Worm (Caenorhabditis elegans) whole organism, young adult: ENCODE measurements around the gene R05D3.3.

Experiments used
- B0261.1 ChIP-seq: sonication (generic microtip); optimal IDR thresholded peaks from 2 replicates; lab custom pipeline; 2016; ENCODE audit warnings: mild to moderate bottlenecking, missing genetic modification characterization, moderate library complexity, missing compliant biosample characterization
- C06A6.2 ChIP-seq: fragments of 200-800 bp; sonication (Bioruptor generic); conservative IDR thresholded peaks from 2 replicates; pipeline ENCODE4 v1.3.6; 2022; ENCODE audit warnings: missing genetic modification characterization, missing compliant biosample characterization
- F33H1.4 ChIP-seq: fragments of 200-800 bp; sonication (Bioruptor generic); IDR thresholded peaks from 2 replicates; pipeline ENCODE4 v1.3.6; 2022; ENCODE audit warnings: missing genetic modification reagents, missing genetic modification characterization, missing compliant biosample characterization
- F37B4.10 ChIP-seq: fragments of 200-800 bp; sonication (Bioruptor generic); IDR thresholded peaks from 2 replicates; pipeline ENCODE4 v1.3.6; 2022; ENCODE audit warnings: missing genetic modification characterization, missing compliant biosample characterization
- Y67H2A.10 ChIP-seq: fragments of 200-800 bp; sonication (Bioruptor generic); conservative IDR thresholded peaks from 2 replicates; pipeline ENCODE4 v1.3.6; 2022; ENCODE audit warnings: missing genetic modification reagents, missing genetic modification characterization, missing compliant biosample characterization
- aptf-3 ChIP-seq: fragments of 200-800 bp; sonication (Bioruptor generic); IDR thresholded peaks from 2 replicates; pipeline ENCODE4 v1.3.6; 2022; ENCODE audit warnings: missing genetic modification characterization, missing compliant biosample characterization
- attf-6 ChIP-seq: fragments of 200-800 bp; sonication (Bioruptor generic); IDR thresholded peaks from 2 replicates; pipeline ENCODE4 v1.3.6; 2022; ENCODE audit warnings: missing genetic modification reagents, missing genetic modification characterization, missing compliant biosample characterization
- ceh-58 ChIP-seq: fragments of 200-800 bp; sonication (Bioruptor generic); IDR thresholded peaks from 2 replicates; pipeline ENCODE4 v1.3.6; 2022; ENCODE audit warnings: missing genetic modification characterization, missing compliant biosample characterization
- ceh-91 ChIP-seq: fragments of 200-800 bp; sonication (Bioruptor generic); IDR thresholded peaks from 2 replicates; pipeline ENCODE4 v1.3.6; 2022; ENCODE audit warnings: missing genetic modification reagents, missing genetic modification characterization, missing compliant biosample characterization
- dox-1 ChIP-seq: fragments of 200-800 bp; sonication (Bioruptor generic); IDR thresholded peaks from 2 replicates; pipeline ENCODE4 v1.3.6; 2022; ENCODE audit warnings: missing genetic modification reagents, missing genetic modification characterization, missing compliant biosample characterization
- efl-1 ChIP-seq: fragments of 150-350 bp; optimal IDR thresholded peaks from 2 replicates; lab custom pipeline; 2014; ENCODE audit warnings: missing biosample characterization, missing genetic modification reagents, missing genetic modification characterization
- egrh-3 ChIP-seq: fragments of 200-800 bp; sonication (Bioruptor generic); IDR thresholded peaks from 2 replicates; pipeline ENCODE4 v1.3.6; 2022; ENCODE audit warnings: missing genetic modification reagents, missing genetic modification characterization, missing compliant biosample characterization
- ets-4 ChIP-seq: fragments of 200-800 bp; sonication (Bioruptor generic); optimal IDR thresholded peaks from 2 replicates; lab custom pipeline; 2018; ENCODE audit warnings: mild to moderate bottlenecking, missing genetic modification characterization, missing compliant biosample characterization
- gei-17 ChIP-seq: fragments of 200-800 bp; sonication (Bioruptor generic); optimal IDR thresholded peaks from 2 replicates; lab custom pipeline; 2018; ENCODE audit warnings: mild to moderate bottlenecking, missing genetic modification characterization, missing compliant biosample characterization
- hlh-12 ChIP-seq: sonication (generic microtip); optimal IDR thresholded peaks from 2 replicates; lab custom pipeline; 2016; ENCODE audit warnings: missing genetic modification characterization, missing compliant biosample characterization
- hlh-26 ChIP-seq: fragments of 200-800 bp; sonication (Bioruptor generic); conservative IDR thresholded peaks from 2 replicates; pipeline ENCODE4 v1.3.6; 2022; ENCODE audit warnings: missing genetic modification reagents, missing genetic modification characterization, missing compliant biosample characterization
- hmg-1.2 ChIP-seq: fragments of 200-800 bp; sonication (Bioruptor generic); IDR thresholded peaks from 2 replicates; pipeline ENCODE4 v1.3.6; 2022; ENCODE audit warnings: missing genetic modification reagents, missing genetic modification characterization, missing compliant biosample characterization
- hmg-20 ChIP-seq: fragments of 200-800 bp; sonication (Bioruptor generic); IDR thresholded peaks from 2 replicates; pipeline ENCODE4 v1.3.6; 2022; ENCODE audit warnings: missing genetic modification reagents, missing genetic modification characterization, missing compliant biosample characterization
- lin-54 ChIP-seq: fragments of 200-800 bp; sonication (Bioruptor generic); optimal IDR thresholded peaks from 2 replicates; lab custom pipeline; 2018; ENCODE audit warnings: mild to moderate bottlenecking, missing genetic modification characterization, missing compliant biosample characterization
- lsl-1 ChIP-seq: fragments of 200-800 bp; sonication (Bioruptor generic); optimal IDR thresholded peaks from 2 replicates; lab custom pipeline; 2018; ENCODE audit warnings: mild to moderate bottlenecking, missing genetic modification characterization, moderate library complexity, missing compliant biosample characterization
- lsy-27 ChIP-seq: sonication (generic microtip); optimal IDR thresholded peaks from 2 replicates; lab custom pipeline; 2017; ENCODE audit warnings: missing genetic modification characterization, mild to moderate bottlenecking, missing compliant biosample characterization, antibody characterized with exemption, missing genotype, borderline replicate concordance; ENCODE audit not compliant: insufficient read depth
- madf-6 ChIP-seq: fragments of 200-800 bp; sonication (Bioruptor generic); IDR thresholded peaks from 2 replicates; pipeline ENCODE4 v1.3.6; 2022; ENCODE audit warnings: missing genetic modification reagents, missing genetic modification characterization, missing compliant biosample characterization
- madf-8 ChIP-seq: fragments of 200-800 bp; sonication (Bioruptor generic); conservative IDR thresholded peaks from 2 replicates; pipeline ENCODE4 v1.3.6; 2022; ENCODE audit warnings: missing genetic modification reagents, missing genetic modification characterization, missing compliant biosample characterization
- mcd-1 ChIP-seq: fragments of 200-800 bp; sonication (Bioruptor generic); IDR thresholded peaks from 2 replicates; pipeline ENCODE4 v1.3.6; 2022; ENCODE audit warnings: missing genetic modification reagents, missing genetic modification characterization, missing compliant biosample characterization
- mel-28 ChIP-seq: sonication (generic microtip); optimal IDR thresholded peaks from 2 replicates; lab custom pipeline; 2016; ENCODE audit warnings: borderline replicate concordance, mild to moderate bottlenecking, missing genetic modification characterization, missing compliant biosample characterization
- nhr-179 ChIP-seq: sonication (generic microtip); optimal IDR thresholded peaks from 2 replicates; lab custom pipeline; 2016; ENCODE audit warnings: mild to moderate bottlenecking, missing genetic modification characterization, missing compliant biosample characterization
- nhr-90 ChIP-seq: sonication (generic microtip); optimal IDR thresholded peaks from 2 replicates; lab custom pipeline; 2016; ENCODE audit warnings: missing genotype, mild to moderate bottlenecking, missing genetic modification characterization, missing compliant biosample characterization
- repo-1 ChIP-seq: sonication (generic microtip); optimal IDR thresholded peaks from 2 replicates; lab custom pipeline; 2017; ENCODE audit warnings: mild to moderate bottlenecking, missing genetic modification characterization, missing compliant biosample characterization
- snpc-1.1 ChIP-seq: sonication (generic microtip); optimal IDR thresholded peaks from 2 replicates; lab custom pipeline; 2017; ENCODE audit warnings: missing genetic modification characterization, mild to moderate bottlenecking, missing compliant biosample characterization, antibody characterized with exemption, moderate library complexity, missing genotype, missing genetic modification reagents; ENCODE audit not compliant: insufficient read depth
- snpc-3.4 ChIP-seq: sonication (generic microtip); optimal IDR thresholded peaks from 2 replicates; lab custom pipeline; 2017; ENCODE audit warnings: missing genetic modification characterization, mild to moderate bottlenecking, missing compliant biosample characterization, antibody characterized with exemption, moderate library complexity, missing genotype, missing genetic modification reagents
- snpc-4 ChIP-seq, 5 experiments: fragments of 150-350 bp in 1 of 5; sonication (generic microtip) in 4 of 5; optimal IDR thresholded peaks; 2 replicates each; lab custom pipeline; 2014 to 2018; ENCODE audit warnings: missing genetic modification characterization in 5 of 5, missing biosample characterization in 3 of 5, antibody characterized with exemption in 2 of 5, mild to moderate bottlenecking in 2 of 5, missing compliant biosample characterization in 2 of 5, missing genotype in 2 of 5, moderate library complexity in 2 of 5, missing genetic modification reagents in 1 of 5
- tbx-9 ChIP-seq: sonication (generic microtip); optimal IDR thresholded peaks from 2 replicates; lab custom pipeline; 2016; ENCODE audit warnings: borderline replicate concordance, missing genetic modification characterization, inconsistent platforms, missing compliant biosample characterization
- unc-130 ChIP-seq: sonication (generic microtip); optimal IDR thresholded peaks from 2 replicates; lab custom pipeline; 2016; ENCODE audit warnings: missing genetic modification reagents, missing genetic modification characterization, missing compliant biosample characterization
- unc-62 ChIP-seq: fragments of 150-350 bp; optimal IDR thresholded peaks from 2 replicates; lab custom pipeline; 2014; ENCODE audit warnings: missing biosample characterization, missing genetic modification reagents, missing genetic modification characterization
- xnd-1 ChIP-seq: sonication (generic microtip); optimal IDR thresholded peaks from 2 replicates; lab custom pipeline; 2016; ENCODE audit warnings: missing genotype, missing genetic modification reagents, missing genetic modification characterization, missing compliant biosample characterization
- zim-3 ChIP-seq: sonication (generic microtip); optimal IDR thresholded peaks from 2 replicates; lab custom pipeline; 2017; ENCODE audit warnings: mild to moderate bottlenecking, missing genetic modification characterization, moderate library complexity, missing compliant biosample characterization
- ztf-22 ChIP-seq: fragments of 200-800 bp; sonication (Bioruptor generic); optimal IDR thresholded peaks from 2 replicates; lab custom pipeline; 2018; ENCODE audit warnings: mild to moderate bottlenecking, missing genetic modification characterization, moderate library complexity, missing compliant biosample characterization

The R05D3.3 gene

ce11 chrIII:8363253-8364061 is at the start of gene R05D3.3:
R05D3.3 (plus strand) TSS chrIII:8364011.
- TF ChIP-seq C06A6.2 (GFP tag; lab: Robert Waterston, UW) (no peak), unc-130 (GFP tag; lab: Kevin White, UChicago) (no peak), B0261.1 (no peak), snpc-4 (GFP tag; optimal IDR thresholded peaks at IDR 0.05; lab: Kevin White, UChicago) (no peak), snpc-4 (tag; optimal IDR thresholded peaks at IDR 0.05; lab: Kevin White, UChicago) (no peak), hlh-26 (GFP tag; lab: Robert Waterston, UW) (no peak), efl-1 (GFP tag; lab: Kevin White, UChicago) (peak; percentile 1), nhr-179 (tag; lab: Kevin White, UChicago) (no peak), lsy-27 (tag; lab: Kevin White, UChicago) (no peak), tbx-9 (tag; lab: Kevin White, UChicago) (no peak), hmg-1.2 (GFP tag; lab: Robert Waterston, UW) (no peak), repo-1 (no peak), lsl-1 (peak; percentile 74), gei-17 (GFP tag; lab: Kevin White, UChicago) (no peak), ceh-58 (GFP tag; lab: Robert Waterston, UW) (no peak), dox-1 (GFP tag; lab: Robert Waterston, UW) (no peak), hlh-12 (tag; lab: Kevin White, UChicago) (no peak), unc-62 (GFP tag; lab: Kevin White, UChicago) (no peak), F37B4.10 (GFP tag; lab: Robert Waterston, UW) (no peak), aptf-3 (GFP tag; lab: Robert Waterston, UW) (no peak), mel-28 (tag; lab: Kevin White, UChicago) (no peak), attf-6 (GFP tag; lab: Robert Waterston, UW) (no peak), ztf-22 (GFP tag; lab: Kevin White, UChicago) (no peak), ceh-91 (GFP tag; lab: Robert Waterston, UW) (peak; percentile 84), hmg-20 (GFP tag; lab: Robert Waterston, UW) (no peak), mcd-1 (no peak), F33H1.4 (GFP tag; lab: Robert Waterston, UW) (peak; percentile 55; the same call in 1 of the 2 replicates), madf-6 (GFP tag; lab: Robert Waterston, UW) (peak; percentile 44), Y67H2A.10 (no peak)
- TF ChIP-seq, all 124 proteins: peak for 5

DNA sequence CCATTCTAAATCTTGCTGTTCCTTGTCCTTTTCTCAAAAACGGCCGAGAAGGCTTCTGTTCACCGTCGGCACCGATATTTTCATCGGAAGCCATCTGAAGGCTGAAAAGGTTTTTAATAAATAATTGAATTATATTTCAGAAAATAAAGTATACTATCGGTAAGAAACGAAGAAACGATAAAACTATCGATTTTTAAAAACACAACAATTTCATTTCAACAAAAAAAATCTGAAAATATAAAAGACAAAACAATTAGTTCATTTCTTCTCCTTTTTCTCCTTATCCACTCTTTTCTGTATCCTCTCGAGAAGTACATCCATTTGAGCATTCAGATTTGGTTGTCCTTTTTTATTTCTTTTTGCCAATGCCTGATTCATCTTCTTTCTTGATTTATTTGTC is 45.3 kb upstream of the R05D3.3 start, which contains the start of gene sas-4:
sas-4 (minus strand) TSS at position 101 of the 400 bp plus-strand sequence.
- no peak for TF ChIP-seq zim-3 (tag; lab: Kevin White, UChicago)
- TF ChIP-seq lin-54 (GFP tag; lab: Kevin White, UChicago): no peak
- no peak for TF ChIP-seq egrh-3 (GFP tag; lab: Robert Waterston, UW)
- no peak for TF ChIP-seq ets-4 (GFP tag; lab: Kevin White, UChicago)
- TF ChIP-seq snpc-1.1 (tag; lab: Kevin White, UChicago): no peak
- no peak for TF ChIP-seq nhr-90
- TF ChIP-seq xnd-1 (tag; lab: Kevin White, UChicago): no peak
- TF ChIP-seq madf-8 (GFP tag; lab: Robert Waterston, UW): no peak
- TF ChIP-seq snpc-3.4: no peak
